Fruit fly (Drosophila melanogaster): ENCODE measurements around the gene GC1.
A peak's percentile ranks its signal among the peaks of the same experiment; 100 is the strongest.

dm6 chr3R:11937427-11938114, 29.9 kb upstream of the GC1 start:
- TF ChIP-seq Jra (GFP tag; optimal IDR thresholded peaks at IDR 0.05): peak; percentile 9
- no peak for TF ChIP-seq usp (GFP tag; optimal IDR thresholded peaks at IDR 0.05)
- peak in 1 of 2 experiments; percentile 55 for TF ChIP-seq foxo (GFP tag; optimal IDR thresholded peaks at IDR 0.05)
- TF ChIP-seq h (GFP tag; optimal IDR thresholded peaks at IDR 0.05): peak; percentile 43
- peak; percentile 56 for TF ChIP-seq woc (GFP tag; optimal IDR thresholded peaks at IDR 0.05)
- no peak for TF ChIP-seq Abd-B (GFP tag; optimal IDR thresholded peaks at IDR 0.05)
- no peak for TF ChIP-seq pan (optimal IDR thresholded peaks at IDR 0.05)
- no peak for TF ChIP-seq dsf (GFP tag; optimal IDR thresholded peaks at IDR 0.05; ENCODE audit: borderline replicate concordance)
- no peak for TF ChIP-seq dmrt93B (GFP tag; optimal IDR thresholded peaks at IDR 0.05)
- no peak for TF ChIP-seq Myc (optimal IDR thresholded peaks at IDR 0.05)
- TF ChIP-seq OdsH (GFP tag; optimal IDR thresholded peaks at IDR 0.05): peak; percentile 31
